Worm (Caenorhabditis elegans) whole organism, early embryonic: Measurements from ENCODE around the gene cest-34.
A peak's percentile ranks its signal among the peaks of the same experiment; 100 is the strongest.

Source experiments
- B0310.2 ChIP-seq: sonication (generic microtip); optimal IDR thresholded peaks from 2 replicates; lab custom pipeline; 2016; ENCODE audit warnings: mild to moderate bottlenecking, missing genetic modification characterization, missing compliant biosample characterization
- F13C5.2 ChIP-seq: sonication (generic microtip); optimal IDR thresholded peaks from 2 replicates; lab custom pipeline; 2017; ENCODE audit warnings: mild to moderate bottlenecking, missing genetic modification characterization, inconsistent platforms, missing compliant biosample characterization
- aly-1 ChIP-seq: sonication (generic microtip); optimal IDR thresholded peaks from 2 replicates; lab custom pipeline; 2016; ENCODE audit warnings: missing genetic modification characterization, missing compliant biosample characterization
- ama-1 ChIP-seq: fragments of 150-350 bp; optimal IDR thresholded peaks from 2 replicates; lab custom pipeline; 2014
- ceh-13 ChIP-seq: fragments of 200-800 bp; sonication (Bioruptor generic); optimal IDR thresholded peaks from 2 replicates; lab custom pipeline; 2018; ENCODE audit warnings: mild to moderate bottlenecking, missing genetic modification characterization, missing compliant biosample characterization
- ceh-36 ChIP-seq: sonication (generic microtip); optimal IDR thresholded peaks from 2 replicates; lab custom pipeline; 2016; ENCODE audit warnings: missing genetic modification characterization, inconsistent platforms, missing compliant biosample characterization
- ets-7 ChIP-seq: sonication (generic microtip); optimal IDR thresholded peaks from 2 replicates; lab custom pipeline; 2016; ENCODE audit warnings: missing genotype, missing genetic modification characterization, missing compliant biosample characterization
- flt-1 ChIP-seq: fragments of 200-800 bp; sonication (Bioruptor generic); IDR thresholded peaks from 2 replicates; pipeline ENCODE4 v1.3.6; 2022; ENCODE audit warnings: missing genetic modification characterization, missing compliant biosample characterization
- hmbx-1 ChIP-seq: sonication (generic microtip); optimal IDR thresholded peaks from 2 replicates; lab custom pipeline; 2016; ENCODE audit warnings: mild to moderate bottlenecking, missing genetic modification characterization, missing compliant biosample characterization
- hmg-4 ChIP-seq: fragments of 200-800 bp; sonication (Bioruptor generic); optimal IDR thresholded peaks from 2 replicates; lab custom pipeline; 2018; ENCODE audit warnings: mild to moderate bottlenecking, missing genetic modification characterization, missing compliant biosample characterization
- hnd-1 ChIP-seq: sonication (generic microtip); optimal IDR thresholded peaks from 2 replicates; lab custom pipeline; 2016; ENCODE audit warnings: missing genetic modification characterization, missing compliant biosample characterization
- pes-1 ChIP-seq: fragments of 200-800 bp; sonication (Bioruptor generic); IDR thresholded peaks from 2 replicates; pipeline ENCODE4 v1.3.6; 2022; ENCODE audit warnings: missing genetic modification reagents, missing genetic modification characterization, missing compliant biosample characterization
- scrt-1 ChIP-seq: fragments of 200-800 bp; sonication (Bioruptor generic); IDR thresholded peaks from 2 replicates; pipeline ENCODE4 v1.3.6; 2022; ENCODE audit warnings: missing genetic modification characterization, missing compliant biosample characterization
- sea-1 ChIP-seq: fragments of 200-800 bp; sonication (Bioruptor generic); conservative IDR thresholded peaks from 2 replicates; pipeline ENCODE4 v1.3.6; 2022; ENCODE audit warnings: missing genetic modification characterization, missing compliant biosample characterization
- tbx-11 ChIP-seq: fragments of 200-800 bp; sonication (Bioruptor generic); IDR thresholded peaks from 2 replicates; pipeline ENCODE4 v1.3.6; 2022; ENCODE audit warnings: missing genetic modification characterization, missing compliant biosample characterization
- tbx-37 ChIP-seq: fragments of 200-800 bp; sonication (Bioruptor generic); conservative IDR thresholded peaks from 2 replicates; pipeline ENCODE4 v1.3.6; 2022; ENCODE audit warnings: missing genetic modification reagents, missing genetic modification characterization, missing compliant biosample characterization
- tra-4 ChIP-seq: sonication (generic microtip); optimal IDR thresholded peaks from 2 replicates; lab custom pipeline; 2017; ENCODE audit warnings: missing genetic modification characterization, missing compliant biosample characterization

The cest-34 gene

DNA sequence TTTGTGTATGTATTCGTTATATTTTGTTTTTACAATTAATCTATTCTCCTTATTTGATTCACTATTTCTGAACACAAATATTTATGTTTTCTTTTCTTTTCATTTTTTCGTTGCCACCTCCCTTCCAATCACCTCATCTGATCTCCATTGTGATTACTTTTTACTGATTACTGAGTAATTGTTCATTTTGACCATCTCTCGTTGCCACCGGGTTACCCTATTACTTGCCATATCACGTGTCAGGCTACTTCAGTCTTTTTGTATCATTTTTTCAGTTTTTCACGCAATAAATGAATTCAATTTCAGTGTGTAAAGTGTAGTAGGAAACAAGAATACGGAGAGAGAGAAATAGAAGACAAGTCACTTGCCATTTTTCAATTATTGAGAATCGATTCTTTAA, 24.5 kb upstream of the cest-34 start, which contains the start of gene T10H9.8:
TSS of gene T10H9.8 (plus strand) at position 301 of the 400 bp plus-strand sequence.
- TF ChIP-seq aly-1 (tag; lab: Kevin White, UChicago) (no peak), pes-1 (GFP tag; lab: Robert Waterston, UW) (no peak), sea-1 (GFP tag; lab: Robert Waterston, UW) (no peak), tbx-11 (no peak), ceh-13 (GFP tag; lab: Kevin White, UChicago) (no peak), flt-1 (GFP tag; lab: Robert Waterston, UW) (no peak), F13C5.2 (no peak), ama-1 (no peak), ceh-36 (no peak), B0310.2 (tag; lab: Kevin White, UChicago) (no peak), scrt-1 (no peak), tbx-37 (GFP tag; lab: Robert Waterston, UW) (no peak), hmbx-1 (tag; lab: Kevin White, UChicago) (no peak), hnd-1 (no peak), tra-4 (tag; lab: Kevin White, UChicago) (no peak), ets-7 (no peak), hmg-4 (GFP tag; lab: Kevin White, UChicago) (no peak)

- no peak for TF ChIP-seq tbx-11
- TF ChIP-seq hnd-1, result no peak
- TF ChIP-seq hmg-4 (GFP tag; lab: Kevin White, UChicago), result no peak
Observed at ce11 chrV:6655174-6655573, 21.4 kb upstream of the cest-34 start, which contains the start of gene syx-18. TSS of gene syx-18 (minus strand) at chrV:6655449.

- no peak for TF ChIP-seq aly-1 (tag; lab: Kevin White, UChicago)
- no peak for TF ChIP-seq tbx-11
- TF ChIP-seq hmg-4 (GFP tag; lab: Kevin White, UChicago), result no peak
- TF ChIP-seq pes-1 (GFP tag; lab: Robert Waterston, UW), result no peak
Observed at ce11 chrV:6656451-6657115, 20.0 kb upstream of the cest-34 start, which contains the start of gene snb-1. TSS of gene snb-1 (minus strand) at chrV:6656501.

ce11 chrV:6657532-6658259, 18.9 kb upstream of the cest-34 start:
- TF ChIP-seq aly-1 (tag; lab: Kevin White, UChicago) (no peak), ceh-13 (GFP tag; lab: Kevin White, UChicago) (no peak), tbx-11 (no peak), pes-1 (GFP tag; lab: Robert Waterston, UW) (no peak)

DNA sequence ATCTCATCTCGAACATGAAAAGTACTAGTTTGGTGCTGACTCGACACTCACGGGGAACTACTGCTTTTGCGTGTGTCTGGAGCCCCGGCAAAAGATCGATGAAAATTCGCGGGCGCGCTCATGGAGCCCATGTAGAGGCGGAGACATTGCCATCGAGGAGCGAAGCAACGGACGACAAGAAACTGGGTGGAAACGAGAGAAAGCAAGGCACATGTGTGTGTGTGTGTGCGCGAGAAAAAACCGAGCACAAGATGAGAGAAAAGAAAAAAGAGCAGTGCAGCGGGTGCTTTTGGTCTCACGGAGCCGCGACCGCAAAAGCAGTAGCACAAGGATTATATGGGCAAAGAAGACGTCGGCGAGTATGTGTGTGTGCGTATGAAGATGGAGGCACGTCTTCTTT, 17.8 kb upstream of the cest-34 start:
- TF ChIP-seq F13C5.2 (peak; percentile 53), aly-1 (tag; lab: Kevin White, UChicago) (peak; percentile 11), tbx-11 (no peak)

- no peak for TF ChIP-seq ets-7
- no peak for TF ChIP-seq hnd-1
- TF ChIP-seq B0310.2 (tag; lab: Kevin White, UChicago), result no peak
- no peak for TF ChIP-seq scrt-1
- no peak for TF ChIP-seq ama-1
- TF ChIP-seq aly-1 (tag; lab: Kevin White, UChicago), result no peak
- no peak for TF ChIP-seq flt-1 (GFP tag; lab: Robert Waterston, UW)
- TF ChIP-seq pes-1 (GFP tag; lab: Robert Waterston, UW), result no peak
- no peak for TF ChIP-seq tbx-37 (GFP tag; lab: Robert Waterston, UW)
- no peak for TF ChIP-seq hmg-4 (GFP tag; lab: Kevin White, UChicago)
- no peak for TF ChIP-seq ceh-36
- TF ChIP-seq F13C5.2, result no peak
- no peak for TF ChIP-seq sea-1 (GFP tag; lab: Robert Waterston, UW)
- no peak for TF ChIP-seq ceh-13 (GFP tag; lab: Kevin White, UChicago)
- no peak for TF ChIP-seq tbx-11
- TF ChIP-seq hmbx-1 (tag; lab: Kevin White, UChicago), result no peak
- TF ChIP-seq tra-4 (tag; lab: Kevin White, UChicago), result no peak
Observed at ce11 chrV:6659533-6659932, 17.1 kb upstream of the cest-34 start.

DNA sequence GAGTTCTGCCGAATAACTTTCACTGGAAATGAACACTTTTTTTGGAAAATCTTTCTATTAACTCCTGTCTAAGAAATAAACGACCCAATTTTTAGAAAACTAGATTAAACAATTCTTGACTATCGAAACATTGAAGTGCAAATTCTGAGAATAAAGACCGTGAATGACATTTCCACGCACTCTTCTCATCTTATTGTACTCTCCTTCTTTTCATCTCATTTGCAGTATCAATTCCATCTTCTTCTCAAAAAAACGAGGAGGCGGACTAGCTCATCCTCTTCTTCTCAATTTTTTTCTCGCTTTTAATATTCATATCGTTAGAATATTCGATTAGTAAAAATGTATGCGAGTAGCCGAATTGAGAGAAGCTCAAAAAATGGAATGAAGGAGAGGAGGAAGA, 14.9 kb upstream of the cest-34 start:
- TF ChIP-seq sea-1 (GFP tag; lab: Robert Waterston, UW) (no peak), scrt-1 (no peak), tbx-37 (GFP tag; lab: Robert Waterston, UW) (no peak), aly-1 (tag; lab: Kevin White, UChicago) (no peak), hmbx-1 (tag; lab: Kevin White, UChicago) (no peak), F13C5.2 (no peak), hnd-1 (no peak), tbx-11 (no peak), ceh-36 (no peak), ceh-13 (GFP tag; lab: Kevin White, UChicago) (no peak), ets-7 (no peak), B0310.2 (tag; lab: Kevin White, UChicago) (no peak), hmg-4 (GFP tag; lab: Kevin White, UChicago) (no peak)

DNA sequence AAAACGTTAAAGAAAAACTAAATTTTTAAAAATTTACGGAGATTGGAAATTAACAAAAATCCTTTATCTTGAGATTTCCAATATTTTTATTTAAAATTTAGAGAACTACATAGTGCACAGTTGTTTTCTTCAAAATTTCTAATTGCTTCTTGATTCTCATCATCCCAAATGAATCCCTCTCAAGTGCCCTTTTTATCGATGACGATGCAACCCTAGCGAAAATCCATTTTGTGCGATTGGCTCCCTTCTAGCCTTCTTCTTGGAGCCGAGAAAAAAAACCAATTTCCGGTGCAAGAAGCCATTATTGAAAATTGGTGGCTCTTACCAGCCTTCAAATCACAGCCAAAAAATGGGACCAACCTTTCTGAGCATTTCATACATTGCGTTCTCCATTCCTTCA, 14.1 kb upstream of the cest-34 start:
- TF ChIP-seq scrt-1 (no peak), ceh-36 (no peak), ceh-13 (GFP tag; lab: Kevin White, UChicago) (no peak), tbx-37 (GFP tag; lab: Robert Waterston, UW) (no peak), hmbx-1 (tag; lab: Kevin White, UChicago) (no peak), tra-4 (tag; lab: Kevin White, UChicago) (no peak), flt-1 (GFP tag; lab: Robert Waterston, UW) (no peak)
